Worm (Caenorhabditis elegans) whole organism, early embryonic: ENCODE measurements around the gene gly-1.
"Not testable (repeated sequence)": the region's sequence is repeated elsewhere in the genome, so short reads cannot be mapped to it uniquely, and the experiment has no call there.

Experiments
- B0310.2 ChIP-seq: sonication (generic microtip); optimal IDR thresholded peaks from 2 replicates; lab custom pipeline; 2016; ENCODE audit warnings: mild to moderate bottlenecking, missing genetic modification characterization, missing compliant biosample characterization
- F13C5.2 ChIP-seq: sonication (generic microtip); optimal IDR thresholded peaks from 2 replicates; lab custom pipeline; 2017; ENCODE audit warnings: mild to moderate bottlenecking, missing genetic modification characterization, inconsistent platforms, missing compliant biosample characterization
- aly-1 ChIP-seq: sonication (generic microtip); optimal IDR thresholded peaks from 2 replicates; lab custom pipeline; 2016; ENCODE audit warnings: missing genetic modification characterization, missing compliant biosample characterization
- ama-1 ChIP-seq: fragments of 150-350 bp; optimal IDR thresholded peaks from 2 replicates; lab custom pipeline; 2014
- ceh-13 ChIP-seq: fragments of 200-800 bp; sonication (Bioruptor generic); optimal IDR thresholded peaks from 2 replicates; lab custom pipeline; 2018; ENCODE audit warnings: mild to moderate bottlenecking, missing genetic modification characterization, missing compliant biosample characterization
- ceh-36 ChIP-seq: sonication (generic microtip); optimal IDR thresholded peaks from 2 replicates; lab custom pipeline; 2016; ENCODE audit warnings: missing genetic modification characterization, inconsistent platforms, missing compliant biosample characterization
- ets-7 ChIP-seq: sonication (generic microtip); optimal IDR thresholded peaks from 2 replicates; lab custom pipeline; 2016; ENCODE audit warnings: missing genotype, missing genetic modification characterization, missing compliant biosample characterization
- flt-1 ChIP-seq: fragments of 200-800 bp; sonication (Bioruptor generic); IDR thresholded peaks from 2 replicates; pipeline ENCODE4 v1.3.6; 2022; ENCODE audit warnings: missing genetic modification characterization, missing compliant biosample characterization
- hmbx-1 ChIP-seq: sonication (generic microtip); optimal IDR thresholded peaks from 2 replicates; lab custom pipeline; 2016; ENCODE audit warnings: mild to moderate bottlenecking, missing genetic modification characterization, missing compliant biosample characterization
- hmg-4 ChIP-seq: fragments of 200-800 bp; sonication (Bioruptor generic); optimal IDR thresholded peaks from 2 replicates; lab custom pipeline; 2018; ENCODE audit warnings: mild to moderate bottlenecking, missing genetic modification characterization, missing compliant biosample characterization
- hnd-1 ChIP-seq: sonication (generic microtip); optimal IDR thresholded peaks from 2 replicates; lab custom pipeline; 2016; ENCODE audit warnings: missing genetic modification characterization, missing compliant biosample characterization
- pes-1 ChIP-seq: fragments of 200-800 bp; sonication (Bioruptor generic); IDR thresholded peaks from 2 replicates; pipeline ENCODE4 v1.3.6; 2022; ENCODE audit warnings: missing genetic modification reagents, missing genetic modification characterization, missing compliant biosample characterization
- scrt-1 ChIP-seq: fragments of 200-800 bp; sonication (Bioruptor generic); IDR thresholded peaks from 2 replicates; pipeline ENCODE4 v1.3.6; 2022; ENCODE audit warnings: missing genetic modification characterization, missing compliant biosample characterization
- sea-1 ChIP-seq: fragments of 200-800 bp; sonication (Bioruptor generic); conservative IDR thresholded peaks from 2 replicates; pipeline ENCODE4 v1.3.6; 2022; ENCODE audit warnings: missing genetic modification characterization, missing compliant biosample characterization
- tbx-11 ChIP-seq: fragments of 200-800 bp; sonication (Bioruptor generic); IDR thresholded peaks from 2 replicates; pipeline ENCODE4 v1.3.6; 2022; ENCODE audit warnings: missing genetic modification characterization, missing compliant biosample characterization
- tbx-37 ChIP-seq: fragments of 200-800 bp; sonication (Bioruptor generic); conservative IDR thresholded peaks from 2 replicates; pipeline ENCODE4 v1.3.6; 2022; ENCODE audit warnings: missing genetic modification reagents, missing genetic modification characterization, missing compliant biosample characterization
- tra-4 ChIP-seq: sonication (generic microtip); optimal IDR thresholded peaks from 2 replicates; lab custom pipeline; 2017; ENCODE audit warnings: missing genetic modification characterization, missing compliant biosample characterization

The gly-1 gene

DNA sequence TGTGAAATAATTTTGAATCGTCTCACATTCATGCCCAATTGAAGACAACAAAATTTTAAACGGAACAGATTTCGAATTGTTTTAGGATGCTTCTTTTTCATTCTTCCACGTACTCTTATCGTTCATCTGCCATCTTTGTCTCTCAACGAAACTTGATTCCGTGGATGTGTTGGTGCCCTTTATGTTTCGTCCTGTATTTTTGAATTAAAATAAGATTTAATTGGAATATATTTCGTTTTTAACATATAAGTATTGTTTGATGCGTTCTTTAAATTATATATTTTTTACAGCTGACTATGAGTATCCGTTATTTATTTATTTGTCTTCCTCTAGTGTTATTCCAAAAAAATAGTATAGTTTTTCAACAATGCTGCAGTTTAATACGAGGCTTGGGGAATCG, at the start of gene gly-1:
Gene gly-1 (minus strand): TSS at position 101 of the 400 bp plus-strand sequence.
- TF ChIP-seq scrt-1 (GFP tag; lab: Robert Waterston, UW) (no peak), aly-1 (no peak), ets-7 (tag; lab: Kevin White, UChicago) (no peak), ceh-36 (tag; lab: Kevin White, UChicago) (no peak), sea-1 (GFP tag; lab: Robert Waterston, UW) (no peak), ama-1 (lab: Kevin White, UChicago) (no peak), B0310.2 (tag; lab: Kevin White, UChicago) (no peak)

DNA sequence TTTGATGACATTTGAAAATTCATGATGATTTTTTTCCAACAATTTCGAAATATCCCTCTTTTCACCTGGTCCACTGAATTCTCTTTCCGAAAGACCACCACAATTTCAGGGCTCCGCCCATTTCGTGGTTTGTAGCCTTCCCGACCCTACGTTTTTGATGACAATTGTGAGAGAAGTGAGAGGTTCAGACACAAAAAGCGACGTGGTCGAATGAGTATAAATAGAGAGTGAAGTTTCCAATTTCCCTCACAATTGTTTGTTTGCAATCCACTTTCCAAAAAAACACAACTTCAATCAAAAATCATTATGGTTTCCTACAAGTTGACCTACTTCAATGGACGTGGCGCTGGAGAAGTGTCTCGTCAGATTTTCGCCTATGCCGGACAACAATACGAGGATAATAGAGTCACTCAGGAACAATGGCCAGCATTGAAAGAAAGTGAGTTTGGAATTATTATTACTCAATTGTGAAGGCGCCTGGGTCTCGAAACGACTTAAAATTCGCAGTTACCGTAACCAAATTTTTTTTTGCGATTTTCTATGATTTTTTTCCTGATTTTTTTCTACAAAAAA, 48.2 kb upstream of the gly-1 start, which contains the start of gene gst-5:
Gene gst-5 (plus strand): TSS at position 246 of the 573 bp plus-strand sequence.
- TF ChIP-seq aly-1: no peak
- no peak for TF ChIP-seq scrt-1 (GFP tag; lab: Robert Waterston, UW)
- TF ChIP-seq sea-1 (GFP tag; lab: Robert Waterston, UW): no peak
- no peak for TF ChIP-seq hnd-1
- TF ChIP-seq flt-1: no peak
- no peak for TF ChIP-seq ceh-13 (GFP tag; lab: Kevin White, UChicago)
- TF ChIP-seq tbx-37 (GFP tag; lab: Robert Waterston, UW): no peak
- no peak for TF ChIP-seq B0310.2 (tag; lab: Kevin White, UChicago)
- TF ChIP-seq tbx-11: no peak
- TF ChIP-seq hmbx-1 (tag; lab: Kevin White, UChicago): no peak
- TF ChIP-seq F13C5.2 (tag; lab: Kevin White, UChicago): no peak
- no peak for TF ChIP-seq pes-1

DNA sequence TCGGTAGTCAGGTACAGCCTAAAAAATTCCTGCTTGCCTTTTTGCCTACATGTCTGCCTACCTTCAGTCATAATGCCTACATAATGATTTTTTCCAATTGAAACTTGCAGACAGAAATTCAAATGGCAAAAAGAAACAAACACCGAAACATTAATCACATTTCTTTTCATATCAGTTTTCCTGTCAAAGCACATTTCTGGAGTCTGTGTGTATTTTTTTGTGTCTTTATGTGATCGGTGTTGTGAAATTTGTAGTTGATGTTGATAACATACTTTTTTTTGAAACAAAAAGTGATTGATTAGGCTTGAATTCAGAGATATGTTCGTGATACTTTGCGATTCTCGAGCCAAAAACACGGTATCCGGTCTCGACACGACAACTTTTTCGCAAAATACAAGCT, 47.4 kb upstream of the gly-1 start:
- TF ChIP-seq hmg-4: no peak
- TF ChIP-seq scrt-1 (GFP tag; lab: Robert Waterston, UW): no peak
- TF ChIP-seq F13C5.2 (tag; lab: Kevin White, UChicago): no peak
- TF ChIP-seq tra-4: no peak
- TF ChIP-seq flt-1: no peak
- no peak for TF ChIP-seq ets-7 (tag; lab: Kevin White, UChicago)
- no peak for TF ChIP-seq B0310.2 (tag; lab: Kevin White, UChicago)
- no peak for TF ChIP-seq tbx-11
- no peak for TF ChIP-seq hnd-1

DNA sequence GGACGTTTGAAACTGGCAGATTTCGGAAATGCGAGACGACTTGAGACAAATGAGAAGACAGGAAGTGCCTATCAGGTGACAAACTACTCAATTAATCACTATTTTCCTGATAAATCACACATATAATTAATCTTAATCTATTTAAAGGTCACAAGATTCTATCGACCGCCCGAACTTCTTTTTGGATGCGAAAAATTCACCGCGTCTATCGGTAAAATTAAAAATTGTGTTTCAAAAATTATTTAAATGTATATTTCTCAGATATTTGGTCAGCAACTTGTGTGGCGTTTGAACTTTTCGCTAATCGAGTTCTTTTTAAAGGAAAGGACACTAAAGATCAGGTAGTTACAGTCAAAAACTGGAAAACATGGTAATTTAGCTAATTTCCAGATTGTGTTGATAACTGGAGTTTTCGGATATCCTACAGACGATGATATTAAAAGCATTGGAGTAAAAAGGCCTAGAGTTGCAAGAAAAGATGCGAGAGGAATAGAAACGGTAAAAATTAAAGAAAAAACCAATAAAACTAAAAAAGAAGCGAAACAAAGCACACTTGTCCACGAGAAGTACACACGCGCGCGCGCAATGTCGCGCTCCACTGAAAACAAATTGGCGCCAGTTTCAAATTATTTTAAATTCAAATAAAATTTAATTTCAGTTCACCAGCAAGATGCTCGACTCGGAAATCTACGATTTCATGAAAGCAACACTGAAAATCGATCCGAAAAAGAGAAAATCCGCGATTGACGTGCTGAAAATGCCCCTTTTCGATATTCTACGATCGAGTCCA, 46.4 kb upstream of the gly-1 start:
- no peak for TF ChIP-seq tbx-37 (GFP tag; lab: Robert Waterston, UW)
- no peak for TF ChIP-seq tbx-11
- TF ChIP-seq ama-1 (lab: Kevin White, UChicago): no peak

DNA sequence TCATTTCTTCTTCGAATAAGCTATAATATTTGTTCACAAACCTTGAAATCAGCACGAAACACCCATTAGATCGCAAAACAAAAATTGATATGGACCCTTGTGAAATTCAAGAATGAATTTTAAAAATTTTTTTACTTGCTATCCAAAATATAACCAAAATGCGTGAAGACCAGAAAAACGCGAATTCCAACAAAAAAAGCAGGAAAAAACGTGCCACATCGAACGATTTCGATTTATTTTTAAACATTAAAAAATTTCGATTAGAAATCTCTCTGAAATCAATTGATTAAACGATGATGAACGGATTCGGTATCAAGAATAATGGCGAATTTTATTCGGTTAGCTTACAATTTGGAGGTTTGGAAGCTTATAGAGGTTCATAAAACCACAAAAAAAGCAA, 45.3 kb upstream of the gly-1 start, which contains the start of the genes tceb-3 and gskl-1:
Gene tceb-3 (minus strand): TSS at position 101 of the 400 bp plus-strand sequence.
Gene gskl-1 (plus strand): TSS at position 243 of the 400 bp plus-strand sequence.
- TF ChIP-seq hmbx-1 (tag; lab: Kevin White, UChicago): no peak
- no peak for TF ChIP-seq ets-7 (tag; lab: Kevin White, UChicago)
- no peak for TF ChIP-seq hmg-4
- TF ChIP-seq B0310.2 (tag; lab: Kevin White, UChicago): no peak
- TF ChIP-seq ama-1 (lab: Kevin White, UChicago): no peak
- no peak for TF ChIP-seq tra-4
- TF ChIP-seq ceh-13 (GFP tag; lab: Kevin White, UChicago): no peak
- no peak for TF ChIP-seq tbx-11
- no peak for TF ChIP-seq F13C5.2 (tag; lab: Kevin White, UChicago)
- no peak for TF ChIP-seq pes-1
- TF ChIP-seq aly-1: no peak
- no peak for TF ChIP-seq sea-1 (GFP tag; lab: Robert Waterston, UW)

DNA sequence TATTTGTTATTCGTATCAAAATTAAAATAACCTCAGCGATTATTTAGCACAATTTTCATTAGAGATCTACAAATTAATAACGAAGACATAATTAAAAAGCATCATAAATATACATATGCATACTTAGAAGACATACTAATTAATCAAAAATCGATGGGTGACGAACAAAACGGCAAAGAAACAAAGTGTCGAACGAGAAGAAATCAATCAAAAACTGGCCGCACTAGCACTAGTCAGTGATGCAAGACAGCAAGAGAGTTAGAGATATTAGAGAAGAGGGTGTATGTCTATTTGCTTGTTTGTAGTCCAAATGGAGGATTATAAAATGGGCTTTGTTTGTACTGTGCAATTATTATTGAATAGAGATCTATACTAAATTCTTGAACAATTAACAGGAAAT, 44.8 kb upstream of the gly-1 start:
- no peak for TF ChIP-seq hmg-4
- TF ChIP-seq flt-1: no peak
- no peak for TF ChIP-seq aly-1

DNA sequence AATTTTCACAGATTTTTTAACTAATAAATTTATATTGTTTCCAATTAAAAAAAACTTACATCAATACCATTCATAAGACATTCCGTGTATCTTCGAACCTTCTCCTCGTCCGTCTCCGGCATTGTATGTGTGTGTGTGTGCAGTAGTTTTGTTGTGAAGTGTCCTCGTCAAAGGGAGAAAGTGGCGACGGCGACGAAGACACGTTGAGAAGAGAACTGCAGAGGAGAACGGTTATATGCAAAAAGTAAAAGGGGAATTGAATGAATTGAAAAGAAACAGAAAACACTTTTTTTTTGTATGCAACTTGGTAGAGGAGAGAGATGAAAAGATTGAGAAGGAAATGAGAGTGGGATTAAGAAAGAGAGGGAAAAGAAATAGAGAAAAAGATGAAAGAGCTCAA, 43.4 kb upstream of the gly-1 start:
- TF ChIP-seq hmbx-1 (tag; lab: Kevin White, UChicago): no peak
- TF ChIP-seq ama-1 (lab: Kevin White, UChicago): no peak
- TF ChIP-seq ets-7 (tag; lab: Kevin White, UChicago): no peak
- TF ChIP-seq ceh-36 (tag; lab: Kevin White, UChicago): no peak
- TF ChIP-seq scrt-1 (GFP tag; lab: Robert Waterston, UW): no peak
- TF ChIP-seq tbx-37 (GFP tag; lab: Robert Waterston, UW): no peak
- TF ChIP-seq ceh-13 (GFP tag; lab: Kevin White, UChicago): no peak
- no peak for TF ChIP-seq sea-1 (GFP tag; lab: Robert Waterston, UW)
- no peak for TF ChIP-seq pes-1
- no peak for TF ChIP-seq hmg-4
- TF ChIP-seq F13C5.2 (tag; lab: Kevin White, UChicago): no peak
- TF ChIP-seq aly-1: no peak
- no peak for TF ChIP-seq tbx-11
- no peak for TF ChIP-seq flt-1
- no peak for TF ChIP-seq hnd-1
- TF ChIP-seq B0310.2 (tag; lab: Kevin White, UChicago): no peak
- no peak for TF ChIP-seq tra-4

DNA sequence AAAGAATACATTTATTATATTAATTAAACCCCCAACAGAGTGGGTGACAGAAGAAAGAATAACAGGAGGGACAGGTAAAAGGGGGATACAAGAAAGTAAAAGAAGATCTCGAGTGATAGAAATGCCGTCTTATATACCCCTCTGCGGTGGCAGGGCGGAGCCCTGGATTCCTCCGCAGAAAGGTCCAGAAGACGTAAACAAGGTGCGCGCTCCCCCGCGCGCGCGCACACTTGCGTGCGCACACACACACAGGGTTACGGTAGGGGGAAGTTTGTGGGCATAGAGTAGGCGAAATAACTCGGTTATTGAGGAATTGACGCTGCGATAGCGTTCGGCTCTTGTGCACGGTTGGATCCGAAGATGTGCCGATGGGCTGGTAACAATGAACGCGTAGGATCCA, 39.9 kb upstream of the gly-1 start, which contains the start of gene R03D7.15:
Gene R03D7.15 (plus strand): TSS at position 299 of the 400 bp plus-strand sequence.
- TF ChIP-seq aly-1; ets-7 (tag; lab: Kevin White, UChicago); pes-1: not testable (repeated sequence)
